Worm (Caenorhabditis elegans) whole organism, L2 larva: Measurements from ENCODE around the gene dpf-4.

Experiments
- R02D3.7 ChIP-seq: fragments of 150-350 bp; optimal IDR thresholded peaks from 2 replicates; lab custom pipeline; 2014; ENCODE audit warnings: missing biosample characterization, missing genetic modification characterization
- ZK546.5 ChIP-seq: sonication (generic microtip); optimal IDR thresholded peaks from 2 replicates; lab custom pipeline; 2017; ENCODE audit warnings: missing biosample characterization, missing genetic modification characterization
- alr-1 ChIP-seq: fragments of 150-350 bp; optimal IDR thresholded peaks from 2 replicates; lab custom pipeline; 2014; ENCODE audit warnings: missing biosample characterization, missing genetic modification characterization
- aly-2 ChIP-seq: fragments of 150-350 bp; optimal IDR thresholded peaks from 2 replicates; lab custom pipeline; 2014; ENCODE audit warnings: missing biosample characterization, missing genetic modification characterization
- ama-1 ChIP-seq: fragments of 150-350 bp; optimal IDR thresholded peaks from 2 replicates; lab custom pipeline; 2018; ENCODE audit warnings: inconsistent platforms
- dmd-4 ChIP-seq: sonication (generic microtip); optimal IDR thresholded peaks from 2 replicates; lab custom pipeline; 2017; ENCODE audit warnings: missing biosample characterization, missing genetic modification characterization
- nhr-11 ChIP-seq: fragments of 150-350 bp; optimal IDR thresholded peaks from 2 replicates; lab custom pipeline; 2014; ENCODE audit warnings: missing biosample characterization, missing genetic modification characterization
- nhr-237 ChIP-seq: fragments of 150-350 bp; optimal IDR thresholded peaks from 2 replicates; lab custom pipeline; 2014; ENCODE audit warnings: missing biosample characterization, missing genetic modification characterization
- nhr-25 ChIP-seq: fragments of 150-350 bp; sonication (generic microtip); optimal IDR thresholded peaks from 3 replicates; lab custom pipeline; 2014; ENCODE audit warnings: missing biosample characterization, missing genetic modification characterization
- nhr-77 ChIP-seq: fragments of 150-350 bp; optimal IDR thresholded peaks from 2 replicates; lab custom pipeline; 2014; ENCODE audit warnings: missing biosample characterization, missing genetic modification characterization
- peb-1 ChIP-seq: fragments of 150-350 bp; optimal IDR thresholded peaks from 2 replicates; lab custom pipeline; 2014; ENCODE audit warnings: missing biosample characterization, missing genetic modification characterization
- snpc-4 ChIP-seq: fragments of 150-350 bp; optimal IDR thresholded peaks from 2 replicates; lab custom pipeline; 2014; ENCODE audit warnings: missing biosample characterization, missing genetic modification characterization
- unc-62 ChIP-seq: fragments of 150-350 bp; optimal IDR thresholded peaks from 2 replicates; lab custom pipeline; 2014; ENCODE audit warnings: missing biosample characterization, missing genetic modification reagents, missing genetic modification characterization
- ztf-11 ChIP-seq: sonication (generic microtip); optimal IDR thresholded peaks from 2 replicates; lab custom pipeline; 2017; ENCODE audit warnings: missing biosample characterization, missing genetic modification characterization

DNA sequence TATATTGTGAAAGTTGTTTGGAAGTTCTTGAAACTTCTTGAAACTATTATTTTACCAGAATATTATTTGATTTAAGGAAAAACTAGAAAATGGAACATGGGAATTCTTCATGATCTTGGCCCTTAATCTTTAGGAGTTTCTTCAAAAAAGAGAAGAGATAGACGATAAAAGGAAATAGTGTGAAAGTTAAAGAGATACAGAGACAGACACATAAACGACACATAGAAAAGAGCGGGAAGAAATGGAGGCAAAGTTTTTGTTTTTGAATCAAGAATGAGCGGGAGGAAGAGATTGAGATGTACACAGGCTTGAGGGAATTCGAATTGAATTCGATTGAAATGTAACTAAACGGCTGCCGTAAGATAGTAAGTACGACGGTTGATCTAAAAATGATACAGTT lies 38.4 kb downstream of the dpf-4 start:
- TF ChIP-seq snpc-4 (tag; lab: Kevin White, UChicago) (no peak), R02D3.7 (tag; lab: Kevin White, UChicago) (no peak), nhr-25 (tag; lab: Kevin White, UChicago) (no peak), unc-62 (GFP tag; lab: Kevin White, UChicago) (no peak), ZK546.5 (tag; lab: Kevin White, UChicago) (no peak), aly-2 (tag; lab: Kevin White, UChicago) (no peak), ama-1 (no peak), nhr-237 (no peak), nhr-77 (tag; lab: Kevin White, UChicago) (no peak), peb-1 (tag; lab: Kevin White, UChicago) (no peak), nhr-11 (tag; lab: Kevin White, UChicago) (no peak), ztf-11 (no peak), dmd-4 (tag; lab: Kevin White, UChicago) (no peak), alr-1 (no peak)
